Fruit fly (Drosophila melanogaster) whole organism, wandering third instar larva: ENCODE measurements around the gene Cmpk.

Source experiments
- Hr78 ChIP-seq: fragments of >200 bp; optimal IDR thresholded peaks from 2 replicates; lab custom pipeline; 2017; ENCODE audit warnings: missing biosample characterization, missing genetic modification characterization
- OdsH ChIP-seq: fragments of 200-800 bp; sonication (Bioruptor generic); optimal IDR thresholded peaks from 2 replicates; lab custom pipeline; 2016; ENCODE audit warnings: missing biosample characterization, mild to moderate bottlenecking, missing genetic modification characterization
- dl ChIP-seq, 2 experiments: fragments of 175-275, 200-275 bp in 1 of 2; fragments of 200-275 bp in 1 of 2; sonication (Bioruptor generic); optimal IDR thresholded peaks; lab custom pipeline; 2018; ENCODE audit warnings: mild to moderate bottlenecking in 2 of 2, missing biosample characterization in 2 of 2, missing genetic modification characterization in 2 of 2, moderate library complexity in 2 of 2; ENCODE audit not compliant: partially characterized antibody in 2 of 2, insufficient read depth in 1 of 2
- fru ChIP-seq: fragments of 200-800 bp; sonication (Bioruptor generic); optimal IDR thresholded peaks from 3 replicates; lab custom pipeline; 2016; ENCODE audit warnings: missing biosample characterization, mild to moderate bottlenecking, missing genetic modification characterization
- h ChIP-seq: fragments of 200-800 bp; sonication (Bioruptor generic); optimal IDR thresholded peaks from 3 replicates; lab custom pipeline; 2016; ENCODE audit warnings: missing biosample characterization, mild to moderate bottlenecking, missing genetic modification characterization
- jim ChIP-seq: fragments of 175-275, 200-325 bp; sonication (Bioruptor generic); optimal IDR thresholded peaks from 2 replicates; lab custom pipeline; 2016; ENCODE audit warnings: missing biosample characterization, mild to moderate bottlenecking, missing genetic modification characterization
- psq ChIP-seq: fragments of 200-800 bp; sonication (Bioruptor generic); optimal IDR thresholded peaks from 3 replicates; lab custom pipeline; 2017; ENCODE audit warnings: missing biosample characterization, mild to moderate bottlenecking, missing genetic modification characterization, moderate library complexity
- sv ChIP-seq: fragments of 200-800 bp; sonication (Bioruptor generic); optimal IDR thresholded peaks from 3 replicates; lab custom pipeline; 2016; ENCODE audit warnings: missing biosample characterization, missing genetic modification characterization
- usp ChIP-seq: fragments of >200 bp; optimal IDR thresholded peaks from 2 replicates; lab custom pipeline; 2017; ENCODE audit warnings: missing biosample characterization, missing genetic modification characterization

- no peak for TF ChIP-seq dl (GFP tag; optimal IDR thresholded peaks at IDR 0.05; lab: Kevin White, UChicago; ENCODE audit: insufficient read depth in 1 of 2, partially characterized antibody in 2 of 2)
- TF ChIP-seq Hr78: no peak
- no peak for TF ChIP-seq sv
- no peak for TF ChIP-seq OdsH (GFP tag; lab: Kevin White, UChicago)
- no peak for TF ChIP-seq psq (GFP tag; lab: Kevin White, UChicago)
- no peak for TF ChIP-seq jim (GFP tag; lab: Kevin White, UChicago)
- TF ChIP-seq h (GFP tag; lab: Kevin White, UChicago): no peak
- TF ChIP-seq usp (GFP tag; lab: Kevin White, UChicago): no peak
- TF ChIP-seq fru (GFP tag; lab: Kevin White, UChicago): no peak
Measured at dm6 chr3R:26035369-26035656, 19.9 kb downstream of the Cmpk start.
